Worm (Caenorhabditis elegans) whole organism, young adult: ENCODE data around the gene C13F10.8.

ENCODE experiments used
- B0019.2 ChIP-seq: fragments of 200-800 bp; sonication (Bioruptor generic); conservative IDR thresholded peaks from 2 replicates; pipeline ENCODE4 v1.3.6; 2022; ENCODE audit warnings: missing genetic modification reagents, missing genetic modification characterization, missing compliant biosample characterization
- B0261.1 ChIP-seq: sonication (generic microtip); optimal IDR thresholded peaks from 2 replicates; lab custom pipeline; 2016; ENCODE audit warnings: mild to moderate bottlenecking, missing genetic modification characterization, moderate library complexity, missing compliant biosample characterization
- F22D6.2 ChIP-seq: sonication (generic microtip); optimal IDR thresholded peaks from 2 replicates; lab custom pipeline; 2016; ENCODE audit warnings: mild to moderate bottlenecking, missing genetic modification characterization, missing compliant biosample characterization
- F33H1.4 ChIP-seq: fragments of 200-800 bp; sonication (Bioruptor generic); IDR thresholded peaks from 2 replicates; pipeline ENCODE4 v1.3.6; 2022; ENCODE audit warnings: missing genetic modification reagents, missing genetic modification characterization, missing compliant biosample characterization
- F37B4.10 ChIP-seq: fragments of 200-800 bp; sonication (Bioruptor generic); IDR thresholded peaks from 2 replicates; pipeline ENCODE4 v1.3.6; 2022; ENCODE audit warnings: missing genetic modification characterization, missing compliant biosample characterization
- F39B2.1 ChIP-seq: fragments of 200-800 bp; sonication (Bioruptor generic); IDR thresholded peaks from 2 replicates; pipeline ENCODE4 v1.3.6; 2022; ENCODE audit warnings: missing genetic modification reagents, missing genetic modification characterization, missing compliant biosample characterization
- F57A8.1 ChIP-seq: fragments of 200-800 bp; sonication (Bioruptor generic); optimal IDR thresholded peaks from 2 replicates; lab custom pipeline; 2018; ENCODE audit warnings: mild to moderate bottlenecking, missing genetic modification characterization, moderate library complexity, missing compliant biosample characterization
- Y53G8AR.9 ChIP-seq: fragments of 200-800 bp; sonication (Bioruptor generic); conservative IDR thresholded peaks from 2 replicates; pipeline ENCODE4 v1.3.6; 2022; ENCODE audit warnings: missing genetic modification reagents, missing genetic modification characterization, missing compliant biosample characterization
- Y79H2A.3 ChIP-seq: fragments of 200-800 bp; sonication (Bioruptor generic); conservative IDR thresholded peaks from 2 replicates; pipeline ENCODE4 v1.3.6; 2022; ENCODE audit warnings: missing genetic modification reagents, missing genetic modification characterization, missing compliant biosample characterization
- Y95B8A.8 ChIP-seq: fragments of 200-800 bp; sonication (Bioruptor generic); IDR thresholded peaks from 2 replicates; pipeline ENCODE4 v1.3.6; 2022; ENCODE audit warnings: missing genetic modification reagents, missing genetic modification characterization, missing compliant biosample characterization
- ZK185.1 ChIP-seq: sonication (generic microtip); optimal IDR thresholded peaks from 2 replicates; lab custom pipeline; 2016; ENCODE audit warnings: mild to moderate bottlenecking, missing genetic modification characterization, missing compliant biosample characterization; ENCODE audit not compliant: poor library complexity, severe bottlenecking
- ama-1 ChIP-seq, 3 experiments: fragments of 150-350 bp in 1 of 3; sonication (generic microtip) in 2 of 3; optimal IDR thresholded peaks; 2 replicates each; lab custom pipeline; 2014 to 2018; ENCODE audit warnings: missing biosample characterization in 2 of 3, missing genetic modification characterization in 2 of 3, missing genetic modification reagents in 2 of 3
- bed-2 ChIP-seq: fragments of 200-800 bp; sonication (Bioruptor generic); IDR thresholded peaks from 2 replicates; pipeline ENCODE4 v1.3.6; 2022; ENCODE audit warnings: missing genetic modification reagents, missing genetic modification characterization, missing compliant biosample characterization
- cebp-2 ChIP-seq: fragments of 200-800 bp; sonication (Bioruptor generic); IDR thresholded peaks from 2 replicates; pipeline ENCODE4 v1.3.6; 2022; ENCODE audit warnings: missing genetic modification characterization, missing compliant biosample characterization
- ceh-58 ChIP-seq: fragments of 200-800 bp; sonication (Bioruptor generic); IDR thresholded peaks from 2 replicates; pipeline ENCODE4 v1.3.6; 2022; ENCODE audit warnings: missing genetic modification characterization, missing compliant biosample characterization
- ceh-79 ChIP-seq: sonication (generic microtip); optimal IDR thresholded peaks from 2 replicates; lab custom pipeline; 2017; ENCODE audit warnings: mild to moderate bottlenecking, missing genetic modification characterization, missing compliant biosample characterization
- ceh-91 ChIP-seq: fragments of 200-800 bp; sonication (Bioruptor generic); IDR thresholded peaks from 2 replicates; pipeline ENCODE4 v1.3.6; 2022; ENCODE audit warnings: missing genetic modification reagents, missing genetic modification characterization, missing compliant biosample characterization
- chd-7 ChIP-seq: sonication (generic microtip); optimal IDR thresholded peaks from 2 replicates; lab custom pipeline; 2016; ENCODE audit warnings: mild to moderate bottlenecking, missing genetic modification characterization, moderate library complexity, missing compliant biosample characterization
- dpff-1 ChIP-seq: sonication (generic microtip); optimal IDR thresholded peaks from 2 replicates; lab custom pipeline; 2017; ENCODE audit warnings: mild to moderate bottlenecking, missing genetic modification characterization, missing compliant biosample characterization
- efl-1 ChIP-seq: fragments of 150-350 bp; optimal IDR thresholded peaks from 2 replicates; lab custom pipeline; 2014; ENCODE audit warnings: missing biosample characterization, missing genetic modification reagents, missing genetic modification characterization
- egl-44 ChIP-seq: fragments of 200-800 bp; sonication (Bioruptor generic); IDR thresholded peaks from 2 replicates; pipeline ENCODE4 v1.3.6; 2022; ENCODE audit warnings: missing genetic modification reagents, missing genetic modification characterization, missing compliant biosample characterization
- ekl-4 ChIP-seq: fragments of 200-800 bp; sonication (Bioruptor generic); IDR thresholded peaks from 2 replicates; pipeline ENCODE4 v1.3.6; 2022; ENCODE audit warnings: missing genetic modification reagents, missing genetic modification characterization, missing compliant biosample characterization
- gei-17 ChIP-seq: fragments of 200-800 bp; sonication (Bioruptor generic); optimal IDR thresholded peaks from 2 replicates; lab custom pipeline; 2018; ENCODE audit warnings: mild to moderate bottlenecking, missing genetic modification characterization, missing compliant biosample characterization
- hlh-12 ChIP-seq: sonication (generic microtip); optimal IDR thresholded peaks from 2 replicates; lab custom pipeline; 2016; ENCODE audit warnings: missing genetic modification characterization, missing compliant biosample characterization
- hmg-20 ChIP-seq: fragments of 200-800 bp; sonication (Bioruptor generic); IDR thresholded peaks from 2 replicates; pipeline ENCODE4 v1.3.6; 2022; ENCODE audit warnings: missing genetic modification reagents, missing genetic modification characterization, missing compliant biosample characterization
- hsf-1 ChIP-seq: fragments of 200-800 bp; sonication (Bioruptor generic); IDR thresholded peaks from 2 replicates; pipeline ENCODE4 v1.3.6; 2022; ENCODE audit warnings: missing genetic modification reagents, missing genetic modification characterization, missing compliant biosample characterization
- let-526 ChIP-seq: fragments of 200-800 bp; sonication (Bioruptor generic); IDR thresholded peaks from 2 replicates; pipeline ENCODE4 v1.3.6; 2022; ENCODE audit warnings: missing genetic modification reagents, missing genetic modification characterization, missing compliant biosample characterization
- let-607 ChIP-seq, 2 experiments: fragments of 200-800 bp in 1 of 2; sonication (Bioruptor generic) in 1 of 2; sonication (generic microtip) in 1 of 2; optimal IDR thresholded peaks; 2 replicates each; lab custom pipeline; 2016 to 2018; ENCODE audit warnings: mild to moderate bottlenecking in 2 of 2, missing compliant biosample characterization in 2 of 2, missing genetic modification characterization in 2 of 2, moderate library complexity in 2 of 2, missing genotype in 1 of 2
- lin-40 ChIP-seq: sonication (generic microtip); optimal IDR thresholded peaks from 2 replicates; lab custom pipeline; 2016; ENCODE audit warnings: missing genetic modification characterization, mild to moderate bottlenecking, missing compliant biosample characterization, missing genotype, missing genetic modification reagents
- lir-1 ChIP-seq: fragments of 200-800 bp; sonication (Bioruptor generic); conservative IDR thresholded peaks from 2 replicates; pipeline ENCODE4 v1.3.6; 2022; ENCODE audit warnings: missing genetic modification reagents, missing genetic modification characterization, missing compliant biosample characterization
- lsl-1 ChIP-seq: fragments of 200-800 bp; sonication (Bioruptor generic); optimal IDR thresholded peaks from 2 replicates; lab custom pipeline; 2018; ENCODE audit warnings: mild to moderate bottlenecking, missing genetic modification characterization, moderate library complexity, missing compliant biosample characterization
- madf-3 ChIP-seq: fragments of 200-800 bp; sonication (Bioruptor generic); IDR thresholded peaks from 2 replicates; pipeline ENCODE4 v1.3.6; 2022; ENCODE audit warnings: missing genetic modification reagents, missing genetic modification characterization, missing compliant biosample characterization
- madf-6 ChIP-seq: fragments of 200-800 bp; sonication (Bioruptor generic); IDR thresholded peaks from 2 replicates; pipeline ENCODE4 v1.3.6; 2022; ENCODE audit warnings: missing genetic modification reagents, missing genetic modification characterization, missing compliant biosample characterization
- mes-4 ChIP-seq: sonication (generic microtip); optimal IDR thresholded peaks from 2 replicates; lab custom pipeline; 2016; ENCODE audit warnings: missing genotype, missing genetic modification characterization, missing compliant biosample characterization
- nhr-90 ChIP-seq: sonication (generic microtip); optimal IDR thresholded peaks from 2 replicates; lab custom pipeline; 2016; ENCODE audit warnings: missing genotype, mild to moderate bottlenecking, missing genetic modification characterization, missing compliant biosample characterization
- rcor-1 ChIP-seq: fragments of 200-800 bp; sonication (Bioruptor generic); IDR thresholded peaks from 2 replicates; pipeline ENCODE4 v1.3.6; 2022; ENCODE audit warnings: missing genetic modification reagents, missing genetic modification characterization, missing compliant biosample characterization
- repo-1 ChIP-seq: sonication (generic microtip); optimal IDR thresholded peaks from 2 replicates; lab custom pipeline; 2017; ENCODE audit warnings: mild to moderate bottlenecking, missing genetic modification characterization, missing compliant biosample characterization
- sdz-38 ChIP-seq: sonication (generic microtip); optimal IDR thresholded peaks from 2 replicates; lab custom pipeline; 2016; ENCODE audit warnings: missing genotype, missing genetic modification characterization, missing compliant biosample characterization
- sea-2 ChIP-seq: fragments of 200-800 bp; sonication (Bioruptor generic); IDR thresholded peaks from 2 replicates; pipeline ENCODE4 v1.3.6; 2022; ENCODE audit warnings: missing genetic modification characterization, missing compliant biosample characterization
- somi-1 ChIP-seq: fragments of 200-800 bp; sonication (Bioruptor generic); optimal IDR thresholded peaks from 2 replicates; lab custom pipeline; 2018; ENCODE audit warnings: mild to moderate bottlenecking, missing genetic modification characterization, missing compliant biosample characterization
- sptf-2 ChIP-seq: fragments of 200-800 bp; sonication (Bioruptor generic); optimal IDR thresholded peaks from 2 replicates; lab custom pipeline; 2018; ENCODE audit warnings: mild to moderate bottlenecking, missing genetic modification characterization, missing compliant biosample characterization
- tbp1 ChIP-seq: fragments of 200-800 bp; sonication (Bioruptor generic); optimal IDR thresholded peaks from 2 replicates; lab custom pipeline; 2018; ENCODE audit warnings: mild to moderate bottlenecking, missing genetic modification characterization, missing compliant biosample characterization
- tlf-1 ChIP-seq: fragments of 200-800 bp; sonication (Bioruptor generic); optimal IDR thresholded peaks from 2 replicates; lab custom pipeline; 2018; ENCODE audit warnings: mild to moderate bottlenecking, missing genetic modification characterization, missing compliant biosample characterization
- unc-130 ChIP-seq: sonication (generic microtip); optimal IDR thresholded peaks from 2 replicates; lab custom pipeline; 2016; ENCODE audit warnings: missing genetic modification reagents, missing genetic modification characterization, missing compliant biosample characterization
- unc-62 ChIP-seq: fragments of 150-350 bp; optimal IDR thresholded peaks from 2 replicates; lab custom pipeline; 2014; ENCODE audit warnings: missing biosample characterization, missing genetic modification reagents, missing genetic modification characterization
- xnd-1 ChIP-seq: sonication (generic microtip); optimal IDR thresholded peaks from 2 replicates; lab custom pipeline; 2016; ENCODE audit warnings: missing genotype, missing genetic modification reagents, missing genetic modification characterization, missing compliant biosample characterization
- ztf-25 ChIP-seq: fragments of 200-800 bp; sonication (Bioruptor generic); IDR thresholded peaks from 2 replicates; pipeline ENCODE4 v1.3.6; 2022; ENCODE audit warnings: missing genetic modification reagents, missing genetic modification characterization, missing compliant biosample characterization
- ztf-28 ChIP-seq: fragments of 200-800 bp; sonication (Bioruptor generic); IDR thresholded peaks from 2 replicates; pipeline ENCODE4 v1.3.6; 2022; ENCODE audit warnings: missing genetic modification reagents, missing genetic modification characterization, missing compliant biosample characterization

C13F10.8 gene

DNA sequence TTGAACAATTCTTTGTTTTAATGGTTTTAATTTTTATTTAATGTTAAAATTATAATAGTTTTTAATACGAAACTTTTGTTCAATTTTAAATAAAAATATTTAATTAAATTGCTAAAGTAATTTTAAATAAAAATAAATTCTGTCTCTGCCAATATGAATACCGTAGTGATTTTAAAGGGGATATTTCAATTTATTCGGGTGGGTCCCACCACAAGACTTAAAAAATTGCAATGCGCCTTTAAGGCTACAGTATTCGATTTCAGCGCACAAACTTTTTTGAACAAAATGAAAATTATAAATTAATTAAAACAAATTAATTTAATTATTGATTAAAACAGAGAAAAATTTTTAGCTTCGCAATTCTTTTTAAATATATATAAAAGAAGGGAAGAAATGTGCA lies 21.7 kb downstream of the C13F10.8 start (continued):
- TF ChIP-seq sptf-2 (GFP tag; lab: Kevin White, UChicago), result no peak
- TF ChIP-seq rcor-1 (GFP tag; lab: Robert Waterston, UW), result no peak
- no peak for TF ChIP-seq F22D6.2 (tag; lab: Kevin White, UChicago)
- no peak for TF ChIP-seq Y53G8AR.9 (GFP tag; lab: Robert Waterston, UW)
- peak; percentile 97 for TF ChIP-seq lsl-1
- TF ChIP-seq F57A8.1 (GFP tag; lab: Kevin White, UChicago), result no peak
- TF ChIP-seq let-526 (GFP tag; lab: Robert Waterston, UW), result no peak
- TF ChIP-seq efl-1 (GFP tag; lab: Kevin White, UChicago), result peak; percentile 7
- no peak for TF ChIP-seq cebp-2 (GFP tag; lab: Robert Waterston, UW)
- TF ChIP-seq B0019.2, result no peak
- TF ChIP-seq dpff-1 (tag; lab: Kevin White, UChicago), result no peak
- TF ChIP-seq lir-1 (GFP tag; lab: Robert Waterston, UW), result no peak
- peak; percentile 93 for TF ChIP-seq F33H1.4 (GFP tag; lab: Robert Waterston, UW)
- TF ChIP-seq unc-62 (GFP tag; lab: Kevin White, UChicago), result no peak
- peak; percentile 90 for TF ChIP-seq madf-3 (GFP tag; lab: Robert Waterston, UW)
- no peak for TF ChIP-seq sdz-38 (tag; lab: Kevin White, UChicago)
- no peak for TF ChIP-seq egl-44 (GFP tag; lab: Robert Waterston, UW)
- TF ChIP-seq madf-6 (GFP tag; lab: Robert Waterston, UW), result peak; percentile 93
- TF ChIP-seq lin-40 (tag; lab: Kevin White, UChicago), result no peak
- TF ChIP-seq hmg-20 (GFP tag; lab: Robert Waterston, UW), result no peak
- no peak for TF ChIP-seq bed-2
- TF ChIP-seq Y95B8A.8 (GFP tag; lab: Robert Waterston, UW), result no peak
- peak; percentile 51 for TF ChIP-seq ceh-91 (GFP tag; lab: Robert Waterston, UW)
- no peak for TF ChIP-seq ceh-58
- TF ChIP-seq hsf-1 (GFP tag; lab: Robert Waterston, UW), result 0 out of 2 replicates have a peak, but pooled peaks have one; percentile 14
- TF ChIP-seq repo-1 (tag; lab: Kevin White, UChicago), result no peak
- TF ChIP-seq gei-17 (GFP tag; lab: Kevin White, UChicago), result no peak
- TF ChIP-seq tlf-1 (GFP tag; lab: Kevin White, UChicago), result no peak
- no peak for TF ChIP-seq ztf-25 (GFP tag; lab: Robert Waterston, UW)

ce11 chrV:7198403-7198802 lies 22.4 kb downstream of the C13F10.8 start:
- TF ChIP-seq let-607 (tag; optimal IDR thresholded peaks at IDR 0.05; lab: Kevin White, UChicago), result peak; percentile 46 to 68
- peak; percentile 33 for TF ChIP-seq lsl-1
- no peak for TF ChIP-seq mes-4
- no peak for TF ChIP-seq ceh-79 (tag; lab: Kevin White, UChicago)
- TF ChIP-seq rcor-1 (GFP tag; lab: Robert Waterston, UW), result no peak
- peak; percentile 56 for TF ChIP-seq xnd-1 (tag; lab: Kevin White, UChicago)
- no peak for TF ChIP-seq sea-2 (GFP tag; lab: Robert Waterston, UW)
- peak; percentile 43 for TF ChIP-seq chd-7 (tag; lab: Kevin White, UChicago)
- TF ChIP-seq ama-1 (optimal IDR thresholded peaks at IDR 0.05; lab: Kevin White, UChicago), result peak; percentile 48
- peak in 1 of 2 experiments; percentile 73 for TF ChIP-seq ama-1 (GFP tag; optimal IDR thresholded peaks at IDR 0.05; lab: Kevin White, UChicago)
- peak; percentile 30 for TF ChIP-seq somi-1 (GFP tag; lab: Kevin White, UChicago)
- TF ChIP-seq hlh-12 (tag; lab: Kevin White, UChicago), result no peak
- no peak for TF ChIP-seq unc-130 (GFP tag; lab: Kevin White, UChicago)
- TF ChIP-seq B0261.1, result no peak
- TF ChIP-seq F39B2.1 (GFP tag; lab: Robert Waterston, UW), result no peak
- TF ChIP-seq tlf-1 (GFP tag; lab: Kevin White, UChicago), result peak; percentile 71
- TF ChIP-seq sptf-2 (GFP tag; lab: Kevin White, UChicago), result no peak
- TF ChIP-seq F57A8.1 (GFP tag; lab: Kevin White, UChicago), result no peak
- TF ChIP-seq ekl-4 (GFP tag; lab: Robert Waterston, UW), result peak; percentile 72
- no peak for TF ChIP-seq ztf-28 (GFP tag; lab: Robert Waterston, UW)
- 0 out of 2 replicates have a peak, but pooled peaks have one; percentile 20 for TF ChIP-seq Y79H2A.3 (GFP tag; lab: Robert Waterston, UW)
- TF ChIP-seq nhr-90 (tag; lab: Kevin White, UChicago), result peak; percentile 22
- no peak for TF ChIP-seq F37B4.10 (GFP tag; lab: Robert Waterston, UW)
- TF ChIP-seq bed-2, result no peak
- TF ChIP-seq ZK185.1, result peak; percentile 8
- TF ChIP-seq tbp1 (GFP tag; lab: Kevin White, UChicago), result peak; percentile 45
